Fruit fly (Drosophila melanogaster) whole organism, wandering third instar larva: ENCODE data around the gene RFeSP.

ENCODE experiments used
- GATAd ChIP-seq: sonication (Bioruptor generic); optimal IDR thresholded peaks from 2 replicates; lab custom pipeline; 2016; ENCODE audit warnings: missing biosample characterization, missing genetic modification characterization
- HLH106 ChIP-seq: fragments of 200-800 bp; optimal IDR thresholded peaks from 3 replicates; lab custom pipeline; 2019; ENCODE audit warnings: missing biosample characterization, mild to moderate bottlenecking, missing genetic modification characterization, moderate library complexity
- Hnf4 ChIP-seq: fragments of 200-800 bp; sonication (Bioruptor generic); optimal IDR thresholded peaks from 2 replicates; lab custom pipeline; 2016; ENCODE audit warnings: missing biosample characterization, mild to moderate bottlenecking, missing genetic modification characterization
- Hr78 ChIP-seq: fragments of >200 bp; optimal IDR thresholded peaks from 2 replicates; lab custom pipeline; 2017; ENCODE audit warnings: missing biosample characterization, missing genetic modification characterization
- Mio ChIP-seq: sonication (Bioruptor generic); optimal IDR thresholded peaks from 2 replicates; lab custom pipeline; 2016; ENCODE audit warnings: missing biosample characterization, missing genetic modification characterization
- Myc ChIP-seq: fragments of >200 bp; optimal IDR thresholded peaks from 2 replicates; lab custom pipeline; 2017
- Sp1 ChIP-seq: fragments of 200-800 bp; sonication (Bioruptor generic); optimal IDR thresholded peaks from 3 replicates; lab custom pipeline; 2019; ENCODE audit warnings: missing biosample characterization, mild to moderate bottlenecking, missing genetic modification characterization, moderate library complexity
- dmrt93B ChIP-seq: fragments of 200-800 bp; sonication (Bioruptor generic); optimal IDR thresholded peaks from 2 replicates; lab custom pipeline; 2018; ENCODE audit warnings: missing biosample characterization, mild to moderate bottlenecking, missing genetic modification characterization
- foxo ChIP-seq, 2 experiments: fragments of 200-800 bp; sonication (Bioruptor generic); optimal IDR thresholded peaks; 2 replicates in 1 of 2; 3 replicates in 1 of 2; lab custom pipeline; 2016 to 2017; ENCODE audit warnings: missing biosample characterization in 2 of 2, missing genetic modification characterization in 2 of 2
- fru ChIP-seq: fragments of 200-800 bp; sonication (Bioruptor generic); optimal IDR thresholded peaks from 3 replicates; lab custom pipeline; 2016; ENCODE audit warnings: missing biosample characterization, mild to moderate bottlenecking, missing genetic modification characterization
- h ChIP-seq: fragments of 200-800 bp; sonication (Bioruptor generic); optimal IDR thresholded peaks from 3 replicates; lab custom pipeline; 2016; ENCODE audit warnings: missing biosample characterization, mild to moderate bottlenecking, missing genetic modification characterization
- jim ChIP-seq: fragments of 175-275, 200-325 bp; sonication (Bioruptor generic); optimal IDR thresholded peaks from 2 replicates; lab custom pipeline; 2016; ENCODE audit warnings: missing biosample characterization, mild to moderate bottlenecking, missing genetic modification characterization
- pan ChIP-seq: fragments of >200 bp; optimal IDR thresholded peaks from 2 replicates; lab custom pipeline; 2017
- psq ChIP-seq: fragments of 200-800 bp; sonication (Bioruptor generic); optimal IDR thresholded peaks from 3 replicates; lab custom pipeline; 2017; ENCODE audit warnings: missing biosample characterization, mild to moderate bottlenecking, missing genetic modification characterization, moderate library complexity

RFeSP gene

dm6 chr2L:1574009-1574408, 40.0 kb downstream of the RFeSP start:
- TF ChIP-seq Mio (GFP tag; lab: Kevin White, UChicago) (no peak), Sp1 (GFP tag; lab: Kevin White, UChicago) (no peak), Hnf4 (GFP tag; lab: Kevin White, UChicago) (no peak), psq (peak; percentile 22), pan (lab: Kevin White, UChicago) (no peak), foxo (GFP tag; optimal IDR thresholded peaks at IDR 0.05; lab: Kevin White, UChicago) (no peak), Myc (lab: Kevin White, UChicago) (no peak), Hr78 (GFP tag; lab: Kevin White, UChicago) (no peak)
- TF ChIP-seq, all 38 proteins: peak for 1

- TF ChIP-seq HLH106 (tag; lab: Kevin White, UChicago) (peak; percentile 24), dmrt93B (peak; percentile 6)
These were observed 43.5 kb downstream of the RFeSP start for dm6 chr2L:1570483-1570882.

DNA sequence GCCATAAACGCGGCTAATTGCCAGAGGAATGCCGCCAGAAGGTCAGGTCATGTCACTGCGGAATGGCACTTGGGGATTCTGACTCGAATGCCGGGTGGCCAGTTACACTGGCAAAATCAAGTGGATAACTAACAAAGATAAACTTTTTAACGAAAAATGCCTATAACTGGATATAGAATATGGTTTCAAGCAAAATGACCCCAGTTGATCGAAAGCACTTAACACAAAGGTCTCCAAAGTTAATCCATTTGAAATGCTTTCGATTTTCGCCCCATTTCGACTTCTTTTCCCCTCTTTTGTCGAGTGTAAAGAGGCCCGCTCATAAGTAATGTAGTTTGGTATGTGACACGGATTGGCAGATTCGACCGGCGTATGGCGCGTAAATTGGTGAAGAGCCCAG, 45.3 kb downstream of the RFeSP start:
- TF ChIP-seq fru (peak; percentile 17), h (GFP tag; lab: Kevin White, UChicago) (peak; percentile 27), jim (no peak), GATAd (GFP tag; lab: Kevin White, UChicago) (no peak)
